Fruit fly (Drosophila melanogaster) whole organism, pupa: ENCODE results near the gene CG4982.

Experiments used
- CG10348 ChIP-seq: fragments of 200-800 bp; sonication (Bioruptor generic); IDR thresholded peaks from 2 replicates; pipeline ENCODE4 v1.3.6; 2022; ENCODE audit warnings: missing biosample characterization, missing genetic modification characterization
- CG12605 ChIP-seq: fragments of 200-800 bp; sonication (Bioruptor generic); IDR thresholded peaks from 2 replicates; pipeline ENCODE4 v1.3.6; 2022; ENCODE audit warnings: missing biosample characterization, missing genetic modification characterization
- CG14655 ChIP-seq: fragments of 200-800 bp; sonication (Bioruptor generic); optimal IDR thresholded peaks from 3 replicates; lab custom pipeline; 2017; ENCODE audit warnings: mild to moderate bottlenecking, missing biosample characterization, missing genetic modification reagents, missing genetic modification characterization
- CG15710 ChIP-seq: fragments of 200-800 bp; sonication (Bioruptor generic); optimal IDR thresholded peaks from 2 replicates; lab custom pipeline; 2018; ENCODE audit warnings: missing biosample characterization, mild to moderate bottlenecking, missing genetic modification characterization, moderate library complexity
- CG32121 ChIP-seq: fragments of 200-800 bp; sonication (Bioruptor generic); IDR thresholded peaks from 2 replicates; pipeline ENCODE4 v1.3.6; 2022; ENCODE audit warnings: missing biosample characterization, missing genetic modification characterization
- CG34367 ChIP-seq: fragments of 200-800 bp; sonication (Bioruptor generic); optimal IDR thresholded peaks from 2 replicates; lab custom pipeline; 2018; ENCODE audit warnings: missing biosample characterization, mild to moderate bottlenecking, missing genetic modification characterization
- CG4496 ChIP-seq: fragments of 200-800 bp; sonication (Bioruptor generic); IDR thresholded peaks from 3 replicates; pipeline ENCODE4 v1.3.6; 2022; ENCODE audit warnings: missing biosample characterization, missing genetic modification characterization
- CG8159 ChIP-seq: fragments of 200-800 bp; sonication (Bioruptor generic); optimal IDR thresholded peaks from 3 replicates; lab custom pipeline; 2018; ENCODE audit warnings: missing biosample characterization, mild to moderate bottlenecking, missing genetic modification characterization, moderate library complexity
- CG8301 ChIP-seq: fragments of 200-800 bp; sonication (Bioruptor generic); optimal IDR thresholded peaks from 2 replicates; lab custom pipeline; 2018; ENCODE audit warnings: missing biosample characterization, mild to moderate bottlenecking, missing genetic modification characterization
- CG9948 ChIP-seq: fragments of 200-800 bp; sonication (Bioruptor generic); optimal IDR thresholded peaks from 2 replicates; lab custom pipeline; 2018; ENCODE audit warnings: missing biosample characterization, mild to moderate bottlenecking, missing genetic modification characterization, moderate library complexity
- D1 ChIP-seq: fragments of 200-800 bp; sonication (Bioruptor generic); optimal IDR thresholded peaks from 2 replicates; lab custom pipeline; 2018; ENCODE audit warnings: missing biosample characterization, mild to moderate bottlenecking, missing genetic modification characterization, moderate library complexity
- Ets98B ChIP-seq: fragments of 200-800 bp; sonication (Bioruptor generic); IDR thresholded peaks from 2 replicates; pipeline ENCODE4 v1.3.6; 2022; ENCODE audit warnings: missing biosample characterization, missing genetic modification characterization
- Pif1A ChIP-seq: fragments of 200-800 bp; sonication (Bioruptor generic); optimal IDR thresholded peaks from 3 replicates; lab custom pipeline; 2016; ENCODE audit warnings: missing biosample characterization, missing genetic modification characterization
- Pif1B ChIP-seq: fragments of 200-800 bp; sonication (Bioruptor generic); optimal IDR thresholded peaks from 3 replicates; lab custom pipeline; 2016; ENCODE audit warnings: missing biosample characterization, missing genetic modification characterization
- Snoo ChIP-seq: fragments of 200-800 bp; sonication (Bioruptor generic); optimal IDR thresholded peaks from 3 replicates; lab custom pipeline; 2017; ENCODE audit warnings: missing biosample characterization, mild to moderate bottlenecking, missing genetic modification characterization, inconsistent platforms
- gl ChIP-seq: fragments of 200-800 bp; sonication (Bioruptor generic); optimal IDR thresholded peaks from 2 replicates; lab custom pipeline; 2018; ENCODE audit warnings: missing biosample characterization, mild to moderate bottlenecking, missing genetic modification characterization

The CG4982 gene

DNA sequence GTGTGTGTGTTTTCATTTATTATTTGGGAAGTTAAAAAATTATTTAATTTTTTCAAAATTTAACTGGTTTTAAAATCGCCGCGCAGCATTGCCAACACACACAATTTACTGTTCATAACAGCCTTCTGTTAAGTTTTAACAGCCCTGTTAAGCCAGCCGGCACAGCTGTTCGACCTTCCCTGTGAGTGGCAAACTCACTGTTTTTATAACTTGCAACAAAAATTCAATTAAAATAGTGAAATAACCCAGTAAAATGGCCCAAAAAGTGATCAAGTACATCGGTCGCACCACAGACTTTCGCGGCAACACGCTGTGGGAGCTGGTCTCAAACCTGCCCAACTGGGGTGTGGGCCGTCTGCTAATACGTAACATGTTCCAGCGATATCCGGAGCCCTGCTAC lies 46.7 kb downstream of the CG4982 start, which contains the start of gene mRpS34:
Gene mRpS34 (plus strand): TSS at position 161 of the 400 bp plus-strand sequence.
- no peak for TF ChIP-seq CG15710 (tag; lab: Kevin White, UChicago)
- TF ChIP-seq CG10348 (GFP tag; lab: Robert Waterston, UW), result no peak
- TF ChIP-seq Snoo (tag; lab: Kevin White, UChicago), result no peak
- no peak for TF ChIP-seq CG32121
- TF ChIP-seq Ets98B, result no peak
- TF ChIP-seq CG12605 (GFP tag; lab: Robert Waterston, UW), result no peak
- TF ChIP-seq Pif1A (GFP tag; lab: Kevin White, UChicago), result no peak
- TF ChIP-seq CG4496, result no peak
- TF ChIP-seq CG14655 (GFP tag; lab: Kevin White, UChicago), result no peak
- TF ChIP-seq CG8159 (tag; lab: Kevin White, UChicago), result no peak
- TF ChIP-seq D1, result no peak

dm6 chr3L:16349686-16350085 lies 48.4 kb downstream of the CG4982 start:
- TF ChIP-seq Pif1B (GFP tag; lab: Kevin White, UChicago) (no peak), CG8301 (tag; lab: Kevin White, UChicago) (no peak), CG8159 (tag; lab: Kevin White, UChicago) (no peak), CG4496 (no peak), CG32121 (no peak), Ets98B (no peak), gl (tag; lab: Kevin White, UChicago) (no peak), CG15710 (tag; lab: Kevin White, UChicago) (no peak), CG12605 (GFP tag; lab: Robert Waterston, UW) (no peak), Pif1A (GFP tag; lab: Kevin White, UChicago) (no peak), Snoo (tag; lab: Kevin White, UChicago) (no peak), CG34367 (tag; lab: Kevin White, UChicago) (no peak), CG9948 (tag; lab: Kevin White, UChicago) (no peak), CG14655 (GFP tag; lab: Kevin White, UChicago) (no peak)
